Worm (Caenorhabditis elegans) whole organism, early embryonic: ENCODE results near the gene M03D4.3.

Experiments used
- B0310.2 ChIP-seq: sonication (generic microtip); optimal IDR thresholded peaks from 2 replicates; lab custom pipeline; 2016; ENCODE audit warnings: mild to moderate bottlenecking, missing genetic modification characterization, missing compliant biosample characterization
- F13C5.2 ChIP-seq: sonication (generic microtip); optimal IDR thresholded peaks from 2 replicates; lab custom pipeline; 2017; ENCODE audit warnings: mild to moderate bottlenecking, missing genetic modification characterization, inconsistent platforms, missing compliant biosample characterization
- aly-1 ChIP-seq: sonication (generic microtip); optimal IDR thresholded peaks from 2 replicates; lab custom pipeline; 2016; ENCODE audit warnings: missing genetic modification characterization, missing compliant biosample characterization
- ama-1 ChIP-seq: fragments of 150-350 bp; optimal IDR thresholded peaks from 2 replicates; lab custom pipeline; 2014
- ceh-13 ChIP-seq: fragments of 200-800 bp; sonication (Bioruptor generic); optimal IDR thresholded peaks from 2 replicates; lab custom pipeline; 2018; ENCODE audit warnings: mild to moderate bottlenecking, missing genetic modification characterization, missing compliant biosample characterization
- ceh-36 ChIP-seq: sonication (generic microtip); optimal IDR thresholded peaks from 2 replicates; lab custom pipeline; 2016; ENCODE audit warnings: missing genetic modification characterization, inconsistent platforms, missing compliant biosample characterization
- ets-7 ChIP-seq: sonication (generic microtip); optimal IDR thresholded peaks from 2 replicates; lab custom pipeline; 2016; ENCODE audit warnings: missing genotype, missing genetic modification characterization, missing compliant biosample characterization
- flt-1 ChIP-seq: fragments of 200-800 bp; sonication (Bioruptor generic); IDR thresholded peaks from 2 replicates; pipeline ENCODE4 v1.3.6; 2022; ENCODE audit warnings: missing genetic modification characterization, missing compliant biosample characterization
- hmbx-1 ChIP-seq: sonication (generic microtip); optimal IDR thresholded peaks from 2 replicates; lab custom pipeline; 2016; ENCODE audit warnings: mild to moderate bottlenecking, missing genetic modification characterization, missing compliant biosample characterization
- hmg-4 ChIP-seq: fragments of 200-800 bp; sonication (Bioruptor generic); optimal IDR thresholded peaks from 2 replicates; lab custom pipeline; 2018; ENCODE audit warnings: mild to moderate bottlenecking, missing genetic modification characterization, missing compliant biosample characterization
- hnd-1 ChIP-seq: sonication (generic microtip); optimal IDR thresholded peaks from 2 replicates; lab custom pipeline; 2016; ENCODE audit warnings: missing genetic modification characterization, missing compliant biosample characterization
- pes-1 ChIP-seq: fragments of 200-800 bp; sonication (Bioruptor generic); IDR thresholded peaks from 2 replicates; pipeline ENCODE4 v1.3.6; 2022; ENCODE audit warnings: missing genetic modification reagents, missing genetic modification characterization, missing compliant biosample characterization
- scrt-1 ChIP-seq: fragments of 200-800 bp; sonication (Bioruptor generic); IDR thresholded peaks from 2 replicates; pipeline ENCODE4 v1.3.6; 2022; ENCODE audit warnings: missing genetic modification characterization, missing compliant biosample characterization
- sea-1 ChIP-seq: fragments of 200-800 bp; sonication (Bioruptor generic); conservative IDR thresholded peaks from 2 replicates; pipeline ENCODE4 v1.3.6; 2022; ENCODE audit warnings: missing genetic modification characterization, missing compliant biosample characterization
- tbx-11 ChIP-seq: fragments of 200-800 bp; sonication (Bioruptor generic); IDR thresholded peaks from 2 replicates; pipeline ENCODE4 v1.3.6; 2022; ENCODE audit warnings: missing genetic modification characterization, missing compliant biosample characterization
- tbx-37 ChIP-seq: fragments of 200-800 bp; sonication (Bioruptor generic); conservative IDR thresholded peaks from 2 replicates; pipeline ENCODE4 v1.3.6; 2022; ENCODE audit warnings: missing genetic modification reagents, missing genetic modification characterization, missing compliant biosample characterization
- tra-4 ChIP-seq: sonication (generic microtip); optimal IDR thresholded peaks from 2 replicates; lab custom pipeline; 2017; ENCODE audit warnings: missing genetic modification characterization, missing compliant biosample characterization

Gene M03D4.3

DNA sequence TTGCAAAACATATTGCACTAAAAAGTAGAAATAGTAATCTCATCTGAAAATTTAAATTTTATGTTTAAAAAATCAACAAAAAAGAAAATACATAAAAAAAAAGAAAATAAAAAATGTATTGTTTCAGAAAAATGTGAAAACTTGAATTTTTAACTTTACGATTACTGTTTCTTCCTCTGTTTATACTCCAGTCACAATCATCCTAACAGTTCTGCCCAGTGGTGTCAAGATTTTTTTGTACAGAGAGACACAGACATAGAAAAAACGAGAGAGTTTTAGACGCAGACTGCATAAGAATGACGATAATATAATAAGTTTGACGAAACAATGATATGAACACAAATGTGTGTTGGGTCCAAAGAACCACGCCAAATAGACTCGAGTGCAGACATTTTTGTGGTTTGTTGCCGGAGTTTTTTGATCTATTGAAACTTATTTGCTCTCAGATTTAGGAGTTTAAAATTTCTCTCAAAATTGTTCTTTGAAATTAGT is 28.6 kb downstream of the M03D4.3 start, which contains the start of gene ugt-20:
Gene ugt-20 (minus strand): TSS at position 51 of the 492 bp plus-strand sequence.
- no peak for TF ChIP-seq tbx-11 (GFP tag; lab: Robert Waterston, UW)
- no peak for TF ChIP-seq pes-1
- no peak for TF ChIP-seq ets-7 (tag; lab: Kevin White, UChicago)
- no peak for TF ChIP-seq B0310.2 (tag; lab: Kevin White, UChicago)
- no peak for TF ChIP-seq ama-1 (lab: Kevin White, UChicago)
- no peak for TF ChIP-seq aly-1
- no peak for TF ChIP-seq flt-1 (GFP tag; lab: Robert Waterston, UW)
- no peak for TF ChIP-seq tra-4

DNA sequence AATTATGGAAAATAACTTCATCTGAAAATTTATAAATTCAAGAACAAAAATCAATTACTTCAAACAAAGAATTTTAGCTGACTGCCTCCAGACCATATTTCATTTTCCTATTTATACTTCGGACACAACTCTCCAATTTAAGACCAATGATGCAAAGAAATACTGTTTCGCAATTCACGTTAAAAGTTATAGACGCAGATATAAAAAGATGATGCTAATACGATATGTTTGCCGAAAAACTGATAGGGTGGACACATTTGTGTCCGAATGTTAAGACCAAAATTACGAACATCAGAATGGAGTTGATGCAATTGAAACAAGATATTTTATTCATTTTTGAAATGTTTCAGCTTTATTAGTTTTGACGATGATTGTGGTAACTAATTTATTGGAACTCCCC is 32.3 kb downstream of the M03D4.3 start, which contains the start of gene ugt-19:
Gene ugt-19 (minus strand): TSS at position 28 of the 400 bp plus-strand sequence.
- no peak for TF ChIP-seq aly-1
- TF ChIP-seq F13C5.2 (tag; lab: Kevin White, UChicago), result no peak
- no peak for TF ChIP-seq hmg-4 (GFP tag; lab: Kevin White, UChicago)
- TF ChIP-seq flt-1 (GFP tag; lab: Robert Waterston, UW), result no peak
- no peak for TF ChIP-seq sea-1 (GFP tag; lab: Robert Waterston, UW)
- no peak for TF ChIP-seq ama-1 (lab: Kevin White, UChicago)
- no peak for TF ChIP-seq tra-4
- TF ChIP-seq ceh-36 (tag; lab: Kevin White, UChicago), result no peak
- TF ChIP-seq pes-1, result no peak

DNA sequence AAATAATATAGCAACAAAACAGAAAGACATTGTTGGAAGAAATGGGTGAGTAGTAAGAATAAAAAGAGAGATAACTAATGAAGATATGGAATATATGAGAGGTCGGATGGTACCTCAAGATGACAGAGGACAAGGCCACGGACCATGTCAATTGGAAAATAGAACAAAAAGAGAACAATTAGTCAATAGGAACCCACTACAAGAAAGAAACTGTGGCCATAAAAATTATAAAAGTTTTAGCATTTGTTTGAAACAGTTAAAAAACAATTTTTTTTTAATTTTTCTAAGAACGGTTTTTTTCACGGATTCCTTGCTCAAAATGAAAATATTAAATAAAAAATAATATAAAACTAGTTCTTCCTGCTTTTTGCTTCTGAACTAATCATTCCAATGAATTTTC is 36.1 kb downstream of the M03D4.3 start, which contains the start of gene cpg-20:
Gene cpg-20 (minus strand): TSS at position 101 of the 400 bp plus-strand sequence.
- no peak for TF ChIP-seq ama-1 (lab: Kevin White, UChicago)
- no peak for TF ChIP-seq B0310.2 (tag; lab: Kevin White, UChicago)
- no peak for TF ChIP-seq tra-4
- no peak for TF ChIP-seq sea-1 (GFP tag; lab: Robert Waterston, UW)
- TF ChIP-seq tbx-11 (GFP tag; lab: Robert Waterston, UW), result no peak
- no peak for TF ChIP-seq hnd-1 (tag; lab: Kevin White, UChicago)
- no peak for TF ChIP-seq ceh-13
- TF ChIP-seq aly-1, result no peak
- no peak for TF ChIP-seq scrt-1 (GFP tag; lab: Robert Waterston, UW)
- TF ChIP-seq flt-1 (GFP tag; lab: Robert Waterston, UW), result no peak

DNA sequence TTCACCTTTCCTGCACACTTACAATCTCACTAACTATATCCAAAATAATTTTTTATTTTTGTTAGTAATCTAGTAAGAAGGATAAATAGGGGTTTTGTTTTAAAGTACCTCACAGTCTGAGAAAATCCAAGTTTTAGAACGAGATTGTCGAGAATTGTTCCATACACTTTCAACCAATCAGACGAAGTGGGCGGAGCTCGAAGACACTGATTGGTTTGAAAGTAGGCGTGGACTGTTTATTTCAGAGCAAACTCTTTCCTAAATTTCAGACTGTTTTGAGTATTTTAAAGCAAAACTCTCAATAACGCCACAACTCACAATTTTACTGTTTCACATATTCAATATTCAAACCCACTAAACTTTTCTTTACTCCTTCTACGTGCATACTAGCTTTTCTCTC is 41.2 kb downstream of the M03D4.3 start:
- TF ChIP-seq sea-1 (GFP tag; lab: Robert Waterston, UW) (no peak), tbx-11 (GFP tag; lab: Robert Waterston, UW) (no peak), B0310.2 (tag; lab: Kevin White, UChicago) (no peak), ama-1 (lab: Kevin White, UChicago) (no peak), pes-1 (no peak), flt-1 (GFP tag; lab: Robert Waterston, UW) (no peak), ceh-13 (no peak), hnd-1 (tag; lab: Kevin White, UChicago) (no peak)

ce11 chrIV:6065186-6065585 is 47.0 kb downstream of the M03D4.3 start:
- TF ChIP-seq hnd-1 (tag; lab: Kevin White, UChicago), result no peak
- TF ChIP-seq ama-1 (lab: Kevin White, UChicago), result no peak
- TF ChIP-seq hmbx-1 (tag; lab: Kevin White, UChicago), result no peak
- no peak for TF ChIP-seq ceh-36 (tag; lab: Kevin White, UChicago)
- TF ChIP-seq aly-1, result no peak
- no peak for TF ChIP-seq pes-1
- no peak for TF ChIP-seq sea-1 (GFP tag; lab: Robert Waterston, UW)
- TF ChIP-seq flt-1 (GFP tag; lab: Robert Waterston, UW), result no peak
- TF ChIP-seq F13C5.2 (tag; lab: Kevin White, UChicago), result no peak
- no peak for TF ChIP-seq scrt-1 (GFP tag; lab: Robert Waterston, UW)
- TF ChIP-seq ceh-13, result no peak

DNA sequence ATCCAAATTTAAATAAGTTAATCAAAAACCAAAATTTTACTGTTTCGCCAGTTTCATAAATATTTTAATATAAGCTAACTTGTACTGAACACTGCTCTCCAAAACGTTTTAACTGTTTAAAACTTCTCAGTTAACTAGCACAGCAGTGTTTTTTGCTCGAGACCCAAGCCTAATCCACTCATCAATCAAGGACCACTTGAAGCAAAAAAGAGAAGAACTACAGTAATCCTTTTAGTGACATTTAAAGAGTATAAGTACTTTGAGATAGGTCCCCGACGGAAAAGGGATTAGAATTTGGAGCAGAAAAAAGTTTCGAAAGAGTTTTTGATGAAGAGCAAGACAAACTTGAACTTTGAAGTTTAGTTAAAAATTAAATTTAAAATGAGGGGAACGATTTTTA is 47.5 kb downstream of the M03D4.3 start:
- TF ChIP-seq hmbx-1 (tag; lab: Kevin White, UChicago) (no peak), ceh-36 (tag; lab: Kevin White, UChicago) (no peak), tra-4 (no peak), ceh-13 (no peak)

ce11 chrIV:6062078-6062477 is 50.1 kb downstream of the M03D4.3 start:
- TF ChIP-seq ama-1 (lab: Kevin White, UChicago) (no peak), tbx-11 (GFP tag; lab: Robert Waterston, UW) (no peak), ceh-36 (tag; lab: Kevin White, UChicago) (no peak), hmg-4 (GFP tag; lab: Kevin White, UChicago) (no peak), ets-7 (tag; lab: Kevin White, UChicago) (no peak), tra-4 (no peak), tbx-37 (GFP tag; lab: Robert Waterston, UW) (no peak), pes-1 (no peak), aly-1 (no peak), hnd-1 (tag; lab: Kevin White, UChicago) (no peak), sea-1 (GFP tag; lab: Robert Waterston, UW) (no peak), flt-1 (GFP tag; lab: Robert Waterston, UW) (no peak), F13C5.2 (tag; lab: Kevin White, UChicago) (no peak), scrt-1 (GFP tag; lab: Robert Waterston, UW) (no peak)

DNA sequence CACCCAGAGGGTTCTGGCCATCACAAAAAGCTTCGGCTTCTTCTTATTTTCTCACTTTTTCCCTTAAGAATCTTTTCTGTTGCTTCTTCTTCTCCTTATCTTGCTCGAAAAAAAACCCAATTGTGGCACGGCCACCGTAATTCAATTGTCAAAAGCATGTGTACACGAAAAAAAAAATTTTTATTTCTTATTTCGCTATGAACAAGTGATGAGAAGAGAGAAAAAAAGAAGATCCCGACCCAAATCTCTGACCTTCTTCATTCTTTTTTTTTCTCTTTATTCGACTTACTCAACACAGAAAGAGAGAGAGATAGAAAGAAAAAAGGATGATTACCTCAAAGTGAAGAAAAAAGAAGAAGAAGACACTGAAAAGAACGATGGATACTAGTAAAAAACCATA is 51.3 kb downstream of the M03D4.3 start:
- TF ChIP-seq scrt-1 (GFP tag; lab: Robert Waterston, UW) (no peak), hnd-1 (tag; lab: Kevin White, UChicago) (no peak), hmg-4 (GFP tag; lab: Kevin White, UChicago) (no peak), tra-4 (no peak), hmbx-1 (tag; lab: Kevin White, UChicago) (no peak), pes-1 (no peak), tbx-11 (GFP tag; lab: Robert Waterston, UW) (no peak)
